Fruit fly (Drosophila melanogaster) whole organism, embryonic: ENCODE measurements around the gene Ada2a.

Source experiments
- Adf1 ChIP-seq: fragments of 200-800 bp; sonication (Bioruptor generic); IDR thresholded peaks from 2 replicates; pipeline ENCODE4 v1.3.6; 2022; ENCODE audit warnings: missing biosample characterization, missing genetic modification characterization
- Atf3 ChIP-seq: fragments of 200-800 bp; sonication (Bioruptor generic); optimal IDR thresholded peaks from 3 replicates; lab custom pipeline; 2016; ENCODE audit warnings: missing biosample characterization, missing genetic modification characterization
- B-H2 ChIP-seq: fragments of 200-800 bp; sonication (Bioruptor generic); optimal IDR thresholded peaks from 2 replicates; lab custom pipeline; 2018; ENCODE audit warnings: missing biosample characterization, mild to moderate bottlenecking, missing genetic modification characterization
- Blimp-1 ChIP-seq: fragments of 200-800 bp; sonication (Bioruptor generic); optimal IDR thresholded peaks from 3 replicates; lab custom pipeline; 2018; ENCODE audit warnings: missing biosample characterization, missing genetic modification characterization, mild to moderate bottlenecking, moderate library complexity, missing genetic modification reagents
- CG10431 ChIP-seq: fragments of 200-800 bp; sonication (Bioruptor generic); optimal IDR thresholded peaks from 3 replicates; lab custom pipeline; 2018; ENCODE audit warnings: missing biosample characterization, mild to moderate bottlenecking, missing genetic modification characterization
- CG11093 ChIP-seq: fragments of 200-800 bp; sonication (Bioruptor generic); IDR thresholded peaks from 3 replicates; pipeline ENCODE4 v1.3.6; 2022; ENCODE audit warnings: missing biosample characterization, missing genetic modification characterization
- CG11247 ChIP-seq: fragments of 200-800 bp; sonication (Bioruptor generic); IDR thresholded peaks from 2 replicates; pipeline ENCODE4 v1.3.6; 2022; ENCODE audit warnings: missing biosample characterization, missing genetic modification characterization
- CG11398 ChIP-seq: fragments of 200-800 bp; sonication (Bioruptor generic); optimal IDR thresholded peaks from 2 replicates; lab custom pipeline; 2016; ENCODE audit warnings: missing biosample characterization, missing genetic modification characterization
- CG12659 ChIP-seq: fragments of 200-800 bp; sonication (Bioruptor generic); optimal IDR thresholded peaks from 3 replicates; lab custom pipeline; 2017; ENCODE audit warnings: mild to moderate bottlenecking, missing biosample characterization, missing genetic modification reagents, missing genetic modification characterization
- CG13296 ChIP-seq: fragments of 200-800 bp; sonication (Bioruptor generic); optimal IDR thresholded peaks from 3 replicates; lab custom pipeline; 2018; ENCODE audit warnings: missing biosample characterization, mild to moderate bottlenecking, missing genetic modification characterization
- CG13424 ChIP-seq: fragments of 200-800 bp; sonication (Bioruptor generic); optimal IDR thresholded peaks from 2 replicates; lab custom pipeline; 2019; ENCODE audit warnings: missing biosample characterization, mild to moderate bottlenecking, missing genetic modification characterization, moderate library complexity
- CG14965 ChIP-seq: fragments of 200-800 bp; sonication (Bioruptor generic); optimal IDR thresholded peaks from 2 replicates; lab custom pipeline; 2016; ENCODE audit warnings: missing biosample characterization, missing genetic modification characterization, borderline replicate concordance
- CG16815 ChIP-seq: fragments of 200-800 bp; sonication (Bioruptor generic); optimal IDR thresholded peaks from 3 replicates; lab custom pipeline; 2017; ENCODE audit warnings: missing biosample characterization, mild to moderate bottlenecking, missing genetic modification characterization
- CG17328 ChIP-seq: fragments of 200-800 bp; sonication (Bioruptor generic); IDR thresholded peaks from 2 replicates; pipeline ENCODE4 v1.3.6; 2022; ENCODE audit warnings: missing biosample characterization, missing genetic modification characterization
- CG2712 ChIP-seq: fragments of 200-800 bp; optimal IDR thresholded peaks from 3 replicates; lab custom pipeline; 2019; ENCODE audit warnings: missing biosample characterization, mild to moderate bottlenecking, missing genetic modification characterization, moderate library complexity
- CG32767 ChIP-seq: fragments of 200-800 bp; sonication (Bioruptor generic); IDR thresholded peaks from 2 replicates; pipeline ENCODE4 v1.3.6; 2022; ENCODE audit warnings: missing biosample characterization, missing genetic modification characterization
- CG33213 ChIP-seq: fragments of 200-800 bp; sonication (Bioruptor generic); optimal IDR thresholded peaks from 3 replicates; lab custom pipeline; 2016; ENCODE audit warnings: missing biosample characterization, missing genetic modification characterization
- CG4282 ChIP-seq: fragments of 200-800 bp; sonication (Bioruptor generic); optimal IDR thresholded peaks from 2 replicates; lab custom pipeline; 2016; ENCODE audit warnings: missing biosample characterization, missing genetic modification characterization
- CG5180 ChIP-seq: fragments of 200-800 bp; sonication (Bioruptor generic); optimal IDR thresholded peaks from 3 replicates; lab custom pipeline; 2017; ENCODE audit warnings: missing biosample characterization, missing genetic modification characterization, mild to moderate bottlenecking, moderate library complexity, missing genetic modification reagents
- CG6175 ChIP-seq: fragments of 200-800 bp; sonication (Bioruptor generic); IDR thresholded peaks from 3 replicates; pipeline ENCODE4 v1.3.6; 2022; ENCODE audit warnings: missing biosample characterization, missing genetic modification characterization
- CG7786 ChIP-seq: fragments of 200-800 bp; sonication (Bioruptor generic); optimal IDR thresholded peaks from 2 replicates; lab custom pipeline; 2016; ENCODE audit warnings: missing biosample characterization, missing genetic modification characterization
- CG7839 ChIP-seq: fragments of 200-800 bp; sonication (Bioruptor generic); optimal IDR thresholded peaks from 3 replicates; lab custom pipeline; 2018; ENCODE audit warnings: missing biosample characterization, mild to moderate bottlenecking, missing genetic modification characterization, moderate library complexity
- CG9215 ChIP-seq: fragments of 200-800 bp; sonication (Bioruptor generic); IDR thresholded peaks from 2 replicates; pipeline ENCODE4 v1.3.6; 2022; ENCODE audit warnings: missing biosample characterization, missing genetic modification characterization
- CG9727 ChIP-seq: fragments of 200-800 bp; sonication (Bioruptor generic); optimal IDR thresholded peaks from 3 replicates; lab custom pipeline; 2017; ENCODE audit warnings: missing biosample characterization, mild to moderate bottlenecking, missing genetic modification characterization
- Dad ChIP-seq: fragments of 200-800 bp; sonication (Bioruptor generic); optimal IDR thresholded peaks from 3 replicates; lab custom pipeline; 2016; ENCODE audit warnings: missing biosample characterization, missing genetic modification characterization
- Dbx ChIP-seq: fragments of 200-800 bp; sonication (Bioruptor generic); IDR thresholded peaks from 3 replicates; pipeline ENCODE4 v1.3.6; 2022; ENCODE audit warnings: missing biosample characterization, missing genetic modification characterization
- Dip2 ChIP-seq: fragments of 200-800 bp; sonication (Bioruptor generic); IDR thresholded peaks from 2 replicates; pipeline ENCODE4 v1.3.6; 2022; ENCODE audit warnings: missing biosample characterization, missing genetic modification characterization
- Drgx ChIP-seq: fragments of 200-800 bp; sonication (Bioruptor generic); IDR thresholded peaks from 2 replicates; pipeline ENCODE4 v1.3.6; 2022; ENCODE audit warnings: missing biosample characterization, missing genetic modification characterization
- HLH4C ChIP-seq: fragments of 200-800 bp; sonication (Bioruptor generic); IDR thresholded peaks from 3 replicates; pipeline ENCODE4 v1.3.6; 2022; ENCODE audit warnings: missing biosample characterization, missing genetic modification characterization; ENCODE audit not compliant: partially characterized antibody
- HmgD ChIP-seq: fragments of 200-800 bp; sonication (Bioruptor generic); optimal IDR thresholded peaks from 3 replicates; lab custom pipeline; 2016; ENCODE audit warnings: missing biosample characterization, missing genetic modification characterization
- Lpt ChIP-seq: fragments of >200 bp; optimal IDR thresholded peaks from 2 replicates; lab custom pipeline; 2018; ENCODE audit warnings: missing biosample characterization, missing genetic modification characterization
- Sin3A ChIP-seq: fragments of >200 bp; optimal IDR thresholded peaks from 2 replicates; lab custom pipeline; 2018
- TFAM ChIP-seq: fragments of 200-800 bp; sonication (Bioruptor generic); optimal IDR thresholded peaks from 2 replicates; lab custom pipeline; 2017; ENCODE audit warnings: missing biosample characterization, missing genetic modification characterization, inconsistent platforms
- abd-A ChIP-seq: fragments of 200-800 bp; sonication (Bioruptor generic); optimal IDR thresholded peaks from 3 replicates; lab custom pipeline; 2019; ENCODE audit warnings: missing biosample characterization, mild to moderate bottlenecking, missing genetic modification characterization, moderate library complexity
- br ChIP-seq: fragments of >200 bp; optimal IDR thresholded peaks from 2 replicates; lab custom pipeline; 2017
- chn ChIP-seq: fragments of 200-800 bp; sonication (Bioruptor generic); optimal IDR thresholded peaks from 2 replicates; lab custom pipeline; 2016; ENCODE audit warnings: missing biosample characterization, missing genetic modification characterization
- ham ChIP-seq: fragments of 200-800 bp; sonication (Bioruptor generic); IDR thresholded peaks from 2 replicates; pipeline ENCODE4 v1.3.6; 2022; ENCODE audit warnings: missing biosample characterization, missing genetic modification characterization
- ind ChIP-seq: fragments of 200-800 bp; sonication (Bioruptor generic); optimal IDR thresholded peaks from 3 replicates; lab custom pipeline; 2016; ENCODE audit warnings: missing biosample characterization, missing genetic modification characterization
- kay ChIP-seq: fragments of 200-800 bp; sonication (Bioruptor generic); optimal IDR thresholded peaks from 2 replicates; lab custom pipeline; 2016; ENCODE audit warnings: missing biosample characterization, missing genetic modification characterization
- knrl ChIP-seq: fragments of 200-800 bp; sonication (Bioruptor generic); IDR thresholded peaks from 3 replicates; pipeline ENCODE4 v1.3.6; 2022; ENCODE audit warnings: missing biosample characterization, missing genetic modification characterization; ENCODE audit not compliant: partially characterized antibody
- lmd ChIP-seq: fragments of 200-800 bp; sonication (Bioruptor generic); IDR thresholded peaks from 2 replicates; pipeline ENCODE4 v1.3.6; 2022; ENCODE audit warnings: missing biosample characterization, missing genetic modification characterization
- nerfin-1 ChIP-seq: fragments of 200-800 bp; sonication (Bioruptor generic); optimal IDR thresholded peaks from 3 replicates; lab custom pipeline; 2019; ENCODE audit warnings: missing biosample characterization, mild to moderate bottlenecking, missing genetic modification characterization, moderate library complexity
- pan ChIP-seq, 4 experiments: fragments of >200 bp in 3 of 4; fragments of 200-800 bp in 1 of 4; sonication (Bioruptor generic) in 1 of 4; optimal IDR thresholded peaks in 3 of 4; IDR thresholded peaks in 1 of 4; 2 replicates each; pipeline versions ENCODE4 v1.3.6 to Lab custom; 2017 to 2022; ENCODE audit warnings: missing biosample characterization in 2 of 4, missing genetic modification characterization in 2 of 4, mixed read lengths in 1 of 4
- pb ChIP-seq: fragments of 200-800 bp; sonication (Bioruptor generic); optimal IDR thresholded peaks from 3 replicates; lab custom pipeline; 2016; ENCODE audit warnings: missing biosample characterization, missing genetic modification characterization
- rib ChIP-seq: fragments of 200-800 bp; sonication (Bioruptor generic); IDR thresholded peaks from 2 replicates; pipeline ENCODE4 v1.3.6; 2022; ENCODE audit warnings: missing biosample characterization, missing genetic modification characterization
- sd ChIP-seq: fragments of 200-800 bp; sonication (Bioruptor generic); optimal IDR thresholded peaks from 3 replicates; lab custom pipeline; 2018; ENCODE audit warnings: missing biosample characterization, mild to moderate bottlenecking, missing genetic modification characterization, moderate library complexity
- sim ChIP-seq: fragments of 200-800 bp; sonication (Bioruptor generic); IDR thresholded peaks from 2 replicates; pipeline ENCODE4 v1.3.6; 2022; ENCODE audit warnings: missing biosample characterization, missing genetic modification characterization
- stwl ChIP-seq: fragments of 200-800 bp; sonication (Bioruptor generic); optimal IDR thresholded peaks from 3 replicates; lab custom pipeline; 2018; ENCODE audit warnings: missing biosample characterization, mild to moderate bottlenecking, missing genetic modification characterization, moderate library complexity
- twi ChIP-seq: fragments of 200-800 bp; optimal IDR thresholded peaks from 2 replicates; lab custom pipeline; 2019; ENCODE audit warnings: missing biosample characterization, mild to moderate bottlenecking, missing genetic modification characterization, moderate library complexity
- unpg ChIP-seq: fragments of 200-800 bp; sonication (Bioruptor generic); optimal IDR thresholded peaks from 3 replicates; lab custom pipeline; 2018; ENCODE audit warnings: missing biosample characterization, mild to moderate bottlenecking, missing genetic modification characterization, moderate library complexity
- wek ChIP-seq: fragments of 200-800 bp; sonication (Bioruptor generic); optimal IDR thresholded peaks from 3 replicates; lab custom pipeline; 2018; ENCODE audit warnings: missing biosample characterization, mild to moderate bottlenecking, missing genetic modification characterization, moderate library complexity

Gene Ada2a

dm6 chr3R:18243718-18244170, 11.5 kb downstream of the Ada2a start (continued):
- TF ChIP-seq CG16815 = no peak
- TF ChIP-seq CG32767 = no peak
- TF ChIP-seq CG6175 (GFP tag; lab: Robert Waterston, UW) = 0 out of 3 replicates have a peak, but pooled peaks have one; percentile 25
- TF ChIP-seq CG7839 (tag; lab: Kevin White, UChicago) = peak; percentile 2
- peak; percentile 40 for TF ChIP-seq CG12659 (GFP tag; lab: Kevin White, UChicago)
- no peak for TF ChIP-seq ham
- no peak for TF ChIP-seq Dad
- TF ChIP-seq CG10431 (GFP tag; lab: Kevin White, UChicago) = no peak
- no peak for TF ChIP-seq Sin3A
- no peak for TF ChIP-seq CG13296 (GFP tag; lab: Kevin White, UChicago)
- TF ChIP-seq pb (GFP tag; lab: Kevin White, UChicago) = no peak
- no peak for TF ChIP-seq Blimp-1 (GFP tag; lab: Kevin White, UChicago)
- TF ChIP-seq HmgD (GFP tag; lab: Kevin White, UChicago) = no peak
- peak; percentile 6 for TF ChIP-seq nerfin-1 (tag; lab: Kevin White, UChicago)
- TF ChIP-seq CG33213 (GFP tag; lab: Kevin White, UChicago) = peak; percentile 10
- TF ChIP-seq rib (GFP tag; lab: Robert Waterston, UW) = peak; percentile 10; the same call in 1 of the 2 replicates
- TF ChIP-seq CG11093 = no peak
- TF ChIP-seq CG14965 (GFP tag; lab: Kevin White, UChicago) = no peak
- TF ChIP-seq br = no peak
- peak; percentile 30; the same call in 1 of the 3 replicates for TF ChIP-seq knrl (GFP tag; lab: Robert Waterston, UW)
- TF ChIP-seq chn (GFP tag; lab: Kevin White, UChicago) = no peak
- no peak for TF ChIP-seq Lpt (GFP tag; lab: Kevin White, UChicago)
- peak; percentile 49; the same call in 1 of the 3 replicates for TF ChIP-seq Dbx (GFP tag; lab: Robert Waterston, UW)
- no peak for TF ChIP-seq CG5180
- TF ChIP-seq CG9215 (GFP tag; lab: Robert Waterston, UW) = no peak
- no peak for TF ChIP-seq CG11247 (GFP tag; lab: Robert Waterston, UW)
- no peak for TF ChIP-seq sim (GFP tag; lab: Robert Waterston, UW)
- no peak for TF ChIP-seq Dip2 (GFP tag; lab: Robert Waterston, UW)
- no peak for TF ChIP-seq Atf3 (GFP tag; lab: Kevin White, UChicago)
- no peak for TF ChIP-seq ind
- peak; percentile 9 for TF ChIP-seq abd-A
- TF ChIP-seq TFAM (GFP tag; lab: Kevin White, UChicago) = no peak
- no peak for TF ChIP-seq CG17328
- TF ChIP-seq CG11398 (GFP tag; lab: Kevin White, UChicago) = no peak
- TF ChIP-seq CG9727 (GFP tag; lab: Kevin White, UChicago) = no peak
- TF ChIP-seq lmd (GFP tag; lab: Robert Waterston, UW) = 0 out of 2 replicates have a peak, but pooled peaks have one; percentile 8
- TF ChIP-seq unpg (GFP tag; lab: Kevin White, UChicago) = no peak
- TF ChIP-seq CG7786 (GFP tag; lab: Kevin White, UChicago) = no peak
- TF ChIP-seq CG2712 = no peak
- TF ChIP-seq CG13424 = no peak
- TF ChIP-seq wek (GFP tag; lab: Kevin White, UChicago) = no peak
- peak; percentile 70 for TF ChIP-seq kay (GFP tag; lab: Kevin White, UChicago)
- no peak for TF ChIP-seq sd (tag; lab: Kevin White, UChicago)
- no peak for TF ChIP-seq twi (tag; lab: Kevin White, UChicago)
- peak; percentile 51 for TF ChIP-seq B-H2 (GFP tag; lab: Kevin White, UChicago)
- peak; percentile 46 for TF ChIP-seq Drgx (GFP tag; lab: Robert Waterston, UW)
- TF ChIP-seq Adf1 (GFP tag; lab: Robert Waterston, UW) = no peak
- TF ChIP-seq CG4282 (GFP tag; lab: Kevin White, UChicago) = peak; percentile 21
- no peak for TF ChIP-seq pan (optimal IDR thresholded peaks at IDR 0.05; lab: Kevin White, UChicago)
- TF ChIP-seq pan (GFP tag; optimal IDR thresholded peaks at IDR 0.05 in 1 of 2, IDR thresholded peaks at IDR 0.05 in 1 of 2) = peak in 1 of 2 experiments; percentile 14
- TF ChIP-seq stwl (tag; lab: Kevin White, UChicago) = no peak
- TF ChIP-seq HLH4C (GFP tag; lab: Robert Waterston, UW) = no peak
